Worm (Caenorhabditis elegans): ENCODE results near the gene srw-90.

srw-90 gene

DNA sequence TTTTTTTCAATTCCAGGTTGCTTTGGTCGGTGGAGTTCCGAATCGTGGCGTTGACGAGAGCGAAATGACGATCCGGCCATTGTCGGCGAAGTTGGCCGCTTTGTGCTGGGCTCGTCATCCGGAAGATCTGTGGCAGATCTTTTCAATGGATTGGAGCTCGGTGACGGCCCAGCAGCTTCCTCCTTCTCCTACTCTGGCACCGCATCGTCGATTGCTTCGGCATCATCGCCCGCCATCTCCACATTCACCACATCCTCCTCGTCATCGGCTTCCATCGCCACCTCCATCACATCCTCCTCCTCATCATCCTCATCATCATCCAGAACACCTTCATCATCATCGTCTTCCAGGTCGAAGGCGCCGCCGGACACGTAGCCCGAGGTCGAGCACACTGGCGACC lies 3.5 kb upstream of the srw-90 start:
- TF ChIP-seq skn-1 (tag; optimal IDR thresholded peaks at IDR 0.05) = no peak
- no peak for TF ChIP-seq crh-2 (tag; optimal IDR thresholded peaks at IDR 0.05)
- no peak for TF ChIP-seq lin-11 (tag; optimal IDR thresholded peaks at IDR 0.05)
- no peak for TF ChIP-seq zag-1 (tag; optimal IDR thresholded peaks at IDR 0.05)
- no peak for TF ChIP-seq ama-1 (optimal IDR thresholded peaks at IDR 0.05)
- no peak for TF ChIP-seq ztf-1 (GFP tag; conservative IDR thresholded peaks at IDR 0.05)
- no peak for TF ChIP-seq nhr-237 (tag; optimal IDR thresholded peaks at IDR 0.05)
- no peak for TF ChIP-seq snpc-4 (tag; optimal IDR thresholded peaks at IDR 0.05)
- TF ChIP-seq unc-62 (GFP tag; optimal IDR thresholded peaks at IDR 0.05) = no peak
- no peak for TF ChIP-seq nhr-23 (tag; optimal IDR thresholded peaks at IDR 0.05)
- no peak for TF ChIP-seq sem-4 (tag; optimal IDR thresholded peaks at IDR 0.05)
- no peak for TF ChIP-seq mbf-1 (tag; optimal IDR thresholded peaks at IDR 0.05)
- no peak for TF ChIP-seq R02D3.7 (tag; optimal IDR thresholded peaks at IDR 0.05)
- no peak for TF ChIP-seq ztf-4 (tag; optimal IDR thresholded peaks at IDR 0.05)
- TF ChIP-seq lin-39 (tag; optimal IDR thresholded peaks at IDR 0.05) = no peak
- no peak for TF ChIP-seq elt-1 (tag; optimal IDR thresholded peaks at IDR 0.05)
- TF ChIP-seq elt-3 (tag; optimal IDR thresholded peaks at IDR 0.05) = no peak
- TF ChIP-seq blmp-1 (tag; optimal IDR thresholded peaks at IDR 0.05; ENCODE audit: insufficient read depth) = no peak
- no peak for TF ChIP-seq ztf-11 (tag; optimal IDR thresholded peaks at IDR 0.05)

ce11 chrV:1699228-1699795 lies 2.5 kb upstream of the srw-90 start:
- TF ChIP-seq ztf-1 (GFP tag; conservative IDR thresholded peaks at IDR 0.05) (no peak), mdl-1 (tag; optimal IDR thresholded peaks at IDR 0.05) (no peak), nhr-10 (tag; optimal IDR thresholded peaks at IDR 0.05) (no peak), lin-11 (tag; optimal IDR thresholded peaks at IDR 0.05) (no peak), nhr-237 (tag; optimal IDR thresholded peaks at IDR 0.05) (no peak), elt-1 (tag; optimal IDR thresholded peaks at IDR 0.05) (no peak), dmd-4 (tag; optimal IDR thresholded peaks at IDR 0.05) (no peak)

DNA sequence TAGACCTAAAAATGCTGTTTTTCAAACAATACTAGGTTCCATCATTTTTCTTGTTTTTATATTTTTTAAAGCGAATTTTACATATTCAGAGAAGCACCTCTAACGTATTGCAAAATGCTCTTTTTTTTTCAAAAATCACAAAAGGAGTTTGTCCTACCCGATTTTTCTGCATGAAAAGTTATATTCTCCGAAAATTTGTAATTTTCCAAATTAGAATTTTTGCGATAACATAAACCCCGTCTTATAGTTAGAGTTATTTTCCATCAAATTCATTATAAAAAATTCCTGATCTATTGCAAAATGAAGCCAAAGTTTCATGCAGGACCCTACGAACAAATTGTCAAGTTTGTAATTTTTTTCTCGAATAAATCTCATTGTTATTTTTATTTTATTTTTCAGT lies 6.6 kb downstream of the srw-90 start, which contains the start of gene srw-99:
TSS of gene srw-99 (plus strand) at position 301 of the 400 bp plus-strand sequence.
- TF ChIP-seq unc-55 (GFP tag; optimal IDR thresholded peaks at IDR 0.05) (no peak), sem-4 (tag; optimal IDR thresholded peaks at IDR 0.05) (no peak), ceh-16 (tag; optimal IDR thresholded peaks at IDR 0.05) (no peak), ama-1 (optimal IDR thresholded peaks at IDR 0.05) (no peak), nhr-11 (tag; optimal IDR thresholded peaks at IDR 0.05) (no peak), zag-1 (tag; optimal IDR thresholded peaks at IDR 0.05) (no peak), nhr-21 (tag; optimal IDR thresholded peaks at IDR 0.05) (no peak), mbf-1 (tag; optimal IDR thresholded peaks at IDR 0.05) (no peak), lin-13 (GFP tag; optimal IDR thresholded peaks at IDR 0.05) (no peak), unc-62 (GFP tag; optimal IDR thresholded peaks at IDR 0.05) (no peak), snpc-4 (tag; optimal IDR thresholded peaks at IDR 0.05) (no peak), lin-11 (tag; optimal IDR thresholded peaks at IDR 0.05) (no peak), fos-1 (tag; optimal IDR thresholded peaks at IDR 0.05) (no peak), blmp-1 (tag; optimal IDR thresholded peaks at IDR 0.05; ENCODE audit: insufficient read depth) (no peak)

- TF ChIP-seq elt-1 (tag; optimal IDR thresholded peaks at IDR 0.05) (no peak), lsy-2 (tag; optimal IDR thresholded peaks at IDR 0.05) (no peak), mbf-1 (tag; optimal IDR thresholded peaks at IDR 0.05) (no peak), nhr-21 (tag; optimal IDR thresholded peaks at IDR 0.05) (no peak), zag-1 (tag; optimal IDR thresholded peaks at IDR 0.05) (no peak), lin-11 (tag; optimal IDR thresholded peaks at IDR 0.05) (no peak), egl-27 (tag; optimal IDR thresholded peaks at IDR 0.05) (no peak), ztf-1 (GFP tag; conservative IDR thresholded peaks at IDR 0.05) (no peak), nhr-77 (tag; optimal IDR thresholded peaks at IDR 0.05) (no peak), nhr-6 (tag; optimal IDR thresholded peaks at IDR 0.05) (no peak), gmeb-1 (tag; optimal IDR thresholded peaks at IDR 0.05) (no peak), fos-1 (tag; optimal IDR thresholded peaks at IDR 0.05) (no peak), nhr-12 (tag; optimal IDR thresholded peaks at IDR 0.05) (no peak), snpc-4 (tag; optimal IDR thresholded peaks at IDR 0.05) (no peak), ztf-4 (tag; optimal IDR thresholded peaks at IDR 0.05) (no peak), lin-13 (GFP tag; optimal IDR thresholded peaks at IDR 0.05) (no peak), mab-5 (tag; optimal IDR thresholded peaks at IDR 0.05) (no peak), crh-2 (tag; optimal IDR thresholded peaks at IDR 0.05) (no peak)
Observed at ce11 chrV:1710909-1711308, 9.1 kb downstream of the srw-90 start, which contains the start of gene srw-100. Gene srw-100 (plus strand): TSS chrV:1711209.
